Worm (Caenorhabditis elegans) whole organism, young adult: ENCODE results near the gene C55A6.1.

Experiments
- B0336.3 ChIP-seq: fragments of 200-800 bp; sonication (Bioruptor generic); IDR thresholded peaks from 2 replicates; pipeline ENCODE4 v1.3.6; 2022; ENCODE audit warnings: missing genetic modification characterization, missing compliant biosample characterization
- K11D2.4 ChIP-seq: fragments of 200-800 bp; sonication (Bioruptor generic); IDR thresholded peaks from 2 replicates; pipeline ENCODE4 v1.3.6; 2022; ENCODE audit warnings: missing genetic modification reagents, missing genetic modification characterization, missing compliant biosample characterization
- atf-7 ChIP-seq: sonication (generic microtip); optimal IDR thresholded peaks from 2 replicates; lab custom pipeline; 2017; ENCODE audit warnings: mild to moderate bottlenecking, missing genetic modification characterization, missing compliant biosample characterization
- hrde-1 ChIP-seq: sonication (generic microtip); optimal IDR thresholded peaks from 2 replicates; lab custom pipeline; 2016; ENCODE audit warnings: missing genetic modification characterization, mild to moderate bottlenecking, missing compliant biosample characterization, moderate library complexity, missing genotype, missing genetic modification reagents, borderline replicate concordance
- mel-28 ChIP-seq: sonication (generic microtip); optimal IDR thresholded peaks from 2 replicates; lab custom pipeline; 2016; ENCODE audit warnings: borderline replicate concordance, mild to moderate bottlenecking, missing genetic modification characterization, missing compliant biosample characterization
- nfya-1 ChIP-seq: sonication (generic microtip); optimal IDR thresholded peaks from 2 replicates; lab custom pipeline; 2017; ENCODE audit warnings: antibody characterized with exemption, missing compliant biosample characterization, missing genetic modification characterization, borderline replicate concordance; ENCODE audit not compliant: insufficient read depth
- nfyb-1 ChIP-seq: fragments of 200-800 bp; sonication (Bioruptor generic); IDR thresholded peaks from 2 replicates; pipeline ENCODE4 v1.3.6; 2022; ENCODE audit warnings: missing genetic modification reagents, missing genetic modification characterization, missing compliant biosample characterization
- nhr-27 ChIP-seq: fragments of 200-800 bp; sonication (Bioruptor generic); optimal IDR thresholded peaks from 2 replicates; lab custom pipeline; 2018; ENCODE audit warnings: mild to moderate bottlenecking, missing genetic modification characterization, moderate library complexity, missing compliant biosample characterization
- pha-4 ChIP-seq: fragments of 150-350 bp; sonication (generic microtip); optimal IDR thresholded peaks from 2 replicates; lab custom pipeline; 2014; ENCODE audit warnings: missing biosample characterization, missing genetic modification reagents, missing genetic modification characterization
- unc-62 ChIP-seq: fragments of 150-350 bp; optimal IDR thresholded peaks from 2 replicates; lab custom pipeline; 2014; ENCODE audit warnings: missing biosample characterization, missing genetic modification reagents, missing genetic modification characterization
- xnd-1 ChIP-seq: sonication (generic microtip); optimal IDR thresholded peaks from 2 replicates; lab custom pipeline; 2016; ENCODE audit warnings: missing genotype, missing genetic modification reagents, missing genetic modification characterization, missing compliant biosample characterization

ce11 chrV:11490382-11490781 is 14.4 kb downstream of the C55A6.1 start, which contains the start of gene dhs-19:
- no peak for TF ChIP-seq xnd-1 (tag; lab: Kevin White, UChicago)
- no peak for TF ChIP-seq hrde-1 (tag; lab: Kevin White, UChicago)
- no peak for TF ChIP-seq B0336.3
- TF ChIP-seq atf-7 (tag; lab: Kevin White, UChicago): no peak
- TF ChIP-seq nfyb-1: no peak
- no peak for TF ChIP-seq nhr-27
- TF ChIP-seq unc-62 (GFP tag; lab: Kevin White, UChicago): no peak
- TF ChIP-seq pha-4 (tag; lab: Kevin White, UChicago): no peak
- TF ChIP-seq nfya-1: no peak
- no peak for TF ChIP-seq K11D2.4 (GFP tag; lab: Robert Waterston, UW)
- TF ChIP-seq mel-28 (tag; lab: Kevin White, UChicago): no peak
